Fruit fly (Drosophila melanogaster) whole organism, embryonic: ENCODE data around the gene Alh.

ENCODE experiments used
- Antp ChIP-seq: fragments of 200-800 bp; sonication (Bioruptor generic); optimal IDR thresholded peaks from 3 replicates; lab custom pipeline; 2016; ENCODE audit warnings: missing biosample characterization, missing genetic modification characterization
- B-H1 ChIP-seq: fragments of 200-800 bp; sonication (Bioruptor generic); IDR thresholded peaks from 3 replicates; pipeline ENCODE4 v1.3.6; 2022; ENCODE audit warnings: missing biosample characterization, missing genetic modification characterization
- Bgb ChIP-seq: fragments of 200-800 bp; sonication (Bioruptor generic); IDR thresholded peaks from 2 replicates; pipeline ENCODE4 v1.3.6; 2022; ENCODE audit warnings: missing biosample characterization, missing genetic modification characterization; ENCODE audit not compliant: partially characterized antibody
- CG10321 ChIP-seq: fragments of 200-800 bp; sonication (Bioruptor generic); IDR thresholded peaks from 2 replicates; pipeline ENCODE4 v1.3.6; 2022; ENCODE audit warnings: missing biosample characterization, missing genetic modification characterization
- CG10431 ChIP-seq: fragments of 200-800 bp; sonication (Bioruptor generic); optimal IDR thresholded peaks from 3 replicates; lab custom pipeline; 2018; ENCODE audit warnings: missing biosample characterization, mild to moderate bottlenecking, missing genetic modification characterization
- CG11504 ChIP-seq: fragments of 200-800 bp; sonication (Bioruptor generic); optimal IDR thresholded peaks from 3 replicates; lab custom pipeline; 2019; ENCODE audit warnings: missing biosample characterization, mild to moderate bottlenecking, missing genetic modification characterization, moderate library complexity
- CG12155 ChIP-seq: fragments of 200-800 bp; sonication (Bioruptor generic); optimal IDR thresholded peaks from 3 replicates; lab custom pipeline; 2016; ENCODE audit warnings: missing biosample characterization, missing genetic modification characterization
- CG15269 ChIP-seq: fragments of 200-800 bp; sonication (Bioruptor generic); optimal IDR thresholded peaks from 2 replicates; lab custom pipeline; 2018; ENCODE audit warnings: missing biosample characterization, mild to moderate bottlenecking, missing genetic modification characterization, moderate library complexity
- CG1603 ChIP-seq: fragments of 200-800 bp; sonication (Bioruptor generic); optimal IDR thresholded peaks from 2 replicates; lab custom pipeline; 2019; ENCODE audit warnings: missing biosample characterization, mild to moderate bottlenecking, missing genetic modification characterization, moderate library complexity
- CG17802 ChIP-seq: fragments of 200-800 bp; sonication (Bioruptor generic); optimal IDR thresholded peaks from 2 replicates; lab custom pipeline; 2018; ENCODE audit warnings: missing biosample characterization, mild to moderate bottlenecking, missing genetic modification characterization, moderate library complexity
- CG2889 ChIP-seq: fragments of 200-800 bp; sonication (Bioruptor generic); IDR thresholded peaks from 3 replicates; pipeline ENCODE4 v1.3.6; 2022; ENCODE audit warnings: missing biosample characterization, missing genetic modification characterization
- CG31224 ChIP-seq: fragments of 200-800 bp; sonication (Bioruptor generic); IDR thresholded peaks from 2 replicates; pipeline ENCODE4 v1.3.6; 2022; ENCODE audit warnings: missing biosample characterization, missing genetic modification characterization
- CG3726 ChIP-seq: fragments of 200-800 bp; sonication (Bioruptor generic); IDR thresholded peaks from 3 replicates; pipeline ENCODE4, ENCODE4 v1.3.6; 2022; ENCODE audit warnings: missing biosample characterization, missing genetic modification characterization
- CG6254 ChIP-seq: fragments of 200-800 bp; sonication (Bioruptor generic); optimal IDR thresholded peaks from 3 replicates; lab custom pipeline; 2017; ENCODE audit warnings: mild to moderate bottlenecking, missing biosample characterization, missing genetic modification reagents, missing genetic modification characterization
- CG6813 ChIP-seq: fragments of 200-800 bp; sonication (Bioruptor generic); optimal IDR thresholded peaks from 2 replicates; lab custom pipeline; 2017; ENCODE audit warnings: missing biosample characterization, missing genetic modification characterization, mild to moderate bottlenecking, moderate library complexity, missing genetic modification reagents
- CG7556 ChIP-seq: fragments of 200-800 bp; sonication (Bioruptor generic); optimal IDR thresholded peaks from 2 replicates; lab custom pipeline; 2017; ENCODE audit warnings: missing biosample characterization, mild to moderate bottlenecking, missing genetic modification characterization
- CG8765 ChIP-seq: fragments of 200-800 bp; sonication (Bioruptor generic); IDR thresholded peaks from 2 replicates; pipeline ENCODE4 v1.3.6; 2022; ENCODE audit warnings: missing biosample characterization, missing genetic modification characterization
- CG8944 ChIP-seq: fragments of 200-800 bp; sonication (Bioruptor generic); optimal IDR thresholded peaks from 3 replicates; lab custom pipeline; 2016; ENCODE audit warnings: missing biosample characterization, missing genetic modification characterization
- Chrac-16 ChIP-seq: fragments of 200-800 bp; sonication (Bioruptor generic); optimal IDR thresholded peaks from 3 replicates; lab custom pipeline; 2016; ENCODE audit warnings: missing biosample characterization, missing genetic modification characterization
- Doc3 ChIP-seq: fragments of 200-800 bp; sonication (Bioruptor generic); IDR thresholded peaks from 3 replicates; pipeline ENCODE4 v1.3.6; 2022; ENCODE audit warnings: missing biosample characterization, missing genetic modification characterization; ENCODE audit not compliant: partially characterized antibody
- Elba2 ChIP-seq: fragments of 200-800 bp; sonication (Bioruptor generic); optimal IDR thresholded peaks from 3 replicates; lab custom pipeline; 2016; ENCODE audit warnings: missing biosample characterization, missing genetic modification characterization
- Ets65A ChIP-seq: fragments of 200-800 bp; sonication (Bioruptor generic); peaks from one replicate; lab custom pipeline; 2016; ENCODE audit warnings: missing biosample characterization, missing genetic modification characterization
- H15 ChIP-seq: fragments of 200-800 bp; sonication (Bioruptor generic); IDR thresholded peaks from 3 replicates; pipeline ENCODE4 v1.3.6; 2022; ENCODE audit warnings: missing biosample characterization, missing genetic modification characterization
- HLH54F ChIP-seq: fragments of 200-800 bp; sonication (Bioruptor generic); optimal IDR thresholded peaks from 3 replicates; lab custom pipeline; 2016; ENCODE audit warnings: missing biosample characterization, missing genetic modification characterization
- Hmx ChIP-seq: fragments of 200-800 bp; sonication (Bioruptor generic); optimal IDR thresholded peaks from 2 replicates; lab custom pipeline; 2016; ENCODE audit warnings: missing biosample characterization, missing genetic modification characterization
- Jarid2 ChIP-seq: fragments of 200-800 bp; sonication (Bioruptor generic); optimal IDR thresholded peaks from 3 replicates; lab custom pipeline; 2017; ENCODE audit warnings: mild to moderate bottlenecking, missing biosample characterization, missing genetic modification reagents, missing genetic modification characterization
- MESR4 ChIP-seq: fragments of 200-800 bp; sonication (Bioruptor generic); optimal IDR thresholded peaks from 2 replicates; lab custom pipeline; 2018; ENCODE audit warnings: missing biosample characterization, mild to moderate bottlenecking, missing genetic modification characterization, moderate library complexity
- MTF-1 ChIP-seq: fragments of 200-800 bp; sonication (Bioruptor generic); optimal IDR thresholded peaks from 2 replicates; lab custom pipeline; 2018; ENCODE audit warnings: missing biosample characterization, mild to moderate bottlenecking, missing genetic modification characterization, borderline replicate concordance
- Nf-YA ChIP-seq: fragments of 200-800 bp; sonication (Bioruptor generic); IDR thresholded peaks from 2 replicates; pipeline ENCODE4 v1.3.6; 2022; ENCODE audit warnings: missing biosample characterization, missing genetic modification characterization
- PHDP ChIP-seq: fragments of 200-800 bp; sonication (Bioruptor generic); optimal IDR thresholded peaks from 3 replicates; lab custom pipeline; 2018; ENCODE audit warnings: missing biosample characterization, mild to moderate bottlenecking, missing genetic modification characterization, moderate library complexity
- Sox100B ChIP-seq: fragments of 200-800 bp; sonication (Bioruptor generic); optimal IDR thresholded peaks from 3 replicates; lab custom pipeline; 2018; ENCODE audit warnings: missing biosample characterization, mild to moderate bottlenecking, missing genetic modification characterization
- Sox102F ChIP-seq: fragments of 200-800 bp; sonication (Bioruptor generic); optimal IDR thresholded peaks from 2 replicates; lab custom pipeline; 2018; ENCODE audit warnings: missing biosample characterization, mild to moderate bottlenecking, missing genetic modification characterization, moderate library complexity
- abd-A ChIP-seq: fragments of 200-800 bp; sonication (Bioruptor generic); optimal IDR thresholded peaks from 3 replicates; lab custom pipeline; 2019; ENCODE audit warnings: missing biosample characterization, mild to moderate bottlenecking, missing genetic modification characterization, moderate library complexity
- amos ChIP-seq: fragments of 200-800 bp; sonication (Bioruptor generic); IDR thresholded peaks from 2 replicates; pipeline ENCODE4 v1.3.6; 2022; ENCODE audit warnings: missing biosample characterization, missing genetic modification characterization; ENCODE audit not compliant: partially characterized antibody
- bcd ChIP-seq: fragments of 200-800 bp; sonication (Bioruptor generic); optimal IDR thresholded peaks from 2 replicates; lab custom pipeline; 2017; ENCODE audit warnings: missing biosample characterization, mild to moderate bottlenecking, missing genetic modification characterization
- chm ChIP-seq: fragments of 200-800 bp; sonication (Bioruptor generic); IDR thresholded peaks from 2 replicates; pipeline ENCODE4 v1.3.6; 2022; ENCODE audit warnings: missing biosample characterization, missing genetic modification characterization
- ci ChIP-seq: fragments of 200-800 bp; sonication (Bioruptor generic); IDR thresholded peaks from 3 replicates; pipeline ENCODE4 v1.3.6; 2022; ENCODE audit warnings: missing biosample characterization, missing genetic modification characterization
- crp ChIP-seq, 2 experiments: fragments of 200-800 bp; sonication (Bioruptor generic); optimal IDR thresholded peaks; 2 replicates in 1 of 2; 3 replicates in 1 of 2; lab custom pipeline; 2017; ENCODE audit warnings: missing biosample characterization in 2 of 2, missing genetic modification characterization in 2 of 2, mild to moderate bottlenecking in 1 of 2, moderate library complexity in 1 of 2
- dmrt99B ChIP-seq: fragments of 200-800 bp; sonication (Bioruptor generic); optimal IDR thresholded peaks from 2 replicates; lab custom pipeline; 2018; ENCODE audit warnings: missing biosample characterization, mild to moderate bottlenecking, missing genetic modification characterization, moderate library complexity
- esg ChIP-seq: fragments of 200-800 bp; sonication (Bioruptor generic); conservative IDR thresholded peaks from 2 replicates; pipeline ENCODE4 v1.3.6; 2022; ENCODE audit warnings: missing biosample characterization, missing genetic modification characterization
- hb ChIP-seq: fragments of 200-800 bp; sonication (Bioruptor generic); IDR thresholded peaks from 3 replicates; pipeline ENCODE4 v1.3.6; 2022; ENCODE audit warnings: missing biosample characterization, missing genetic modification characterization; ENCODE audit not compliant: partially characterized antibody
- ind ChIP-seq: fragments of 200-800 bp; sonication (Bioruptor generic); optimal IDR thresholded peaks from 3 replicates; lab custom pipeline; 2016; ENCODE audit warnings: missing biosample characterization, missing genetic modification characterization
- kah ChIP-seq: fragments of 200-800 bp; sonication (Bioruptor generic); optimal IDR thresholded peaks from 2 replicates; lab custom pipeline; 2018; ENCODE audit warnings: missing biosample characterization, mild to moderate bottlenecking, missing genetic modification characterization
- odd ChIP-seq: fragments of 200-800 bp; sonication (Bioruptor generic); optimal IDR thresholded peaks from 2 replicates; lab custom pipeline; 2017; ENCODE audit warnings: missing biosample characterization, mild to moderate bottlenecking, missing genetic modification characterization
- sisA ChIP-seq: fragments of 200-800 bp; sonication (Bioruptor generic); IDR thresholded peaks from 2 replicates; pipeline ENCODE4 v1.3.6; 2022; ENCODE audit warnings: missing biosample characterization, missing genetic modification characterization
- stc ChIP-seq: fragments of 200-800 bp; sonication (Bioruptor generic); IDR thresholded peaks from 2 replicates; pipeline ENCODE4 v1.3.6; 2022; ENCODE audit warnings: missing biosample characterization, missing genetic modification characterization
- zfh1 ChIP-seq: fragments of 200-800 bp; sonication (Bioruptor generic); IDR thresholded peaks from 3 replicates; pipeline ENCODE4 v1.3.6; 2022; ENCODE audit warnings: missing biosample characterization, missing genetic modification characterization
- zfh2 ChIP-seq: fragments of 200-800 bp; sonication (Bioruptor generic); optimal IDR thresholded peaks from 2 replicates; lab custom pipeline; 2016; ENCODE audit warnings: missing biosample characterization, missing genetic modification characterization

Gene Alh

dm6 chr3R:7162356-7163289, 38.6 kb upstream of the Alh start, which contains the start of gene sas (continued):
- TF ChIP-seq CG11504, result no peak
- no peak for TF ChIP-seq CG2889 (GFP tag; lab: Robert Waterston, UW)
- TF ChIP-seq Bgb (GFP tag; lab: Robert Waterston, UW), result peak; percentile 32; the same call in 1 of the 2 replicates
- no peak for TF ChIP-seq Ets65A
- no peak for TF ChIP-seq PHDP
- no peak for TF ChIP-seq hb (GFP tag; lab: Robert Waterston, UW)
- no peak for TF ChIP-seq CG10431 (GFP tag; lab: Kevin White, UChicago)
- no peak for TF ChIP-seq Antp (GFP tag; lab: Kevin White, UChicago)
- TF ChIP-seq CG8944, result no peak
- TF ChIP-seq Chrac-16, result no peak
- no peak for TF ChIP-seq Hmx (GFP tag; lab: Kevin White, UChicago)
- no peak for TF ChIP-seq CG17802 (tag; lab: Kevin White, UChicago)
- no peak for TF ChIP-seq zfh1 (GFP tag; lab: Robert Waterston, UW)
- no peak for TF ChIP-seq bcd (GFP tag; lab: Kevin White, UChicago)
- TF ChIP-seq Elba2, result peak; percentile 76
- TF ChIP-seq CG6254 (GFP tag; lab: Kevin White, UChicago), result no peak
- TF ChIP-seq zfh2 (GFP tag; lab: Kevin White, UChicago), result no peak
- TF ChIP-seq amos (GFP tag; lab: Robert Waterston, UW), result peak; percentile 28; the same call in 1 of the 2 replicates
- no peak for TF ChIP-seq CG15269 (tag; lab: Kevin White, UChicago)
- TF ChIP-seq kah, result no peak
- no peak for TF ChIP-seq B-H1
- TF ChIP-seq abd-A (tag; lab: Kevin White, UChicago), result peak; percentile 37
- TF ChIP-seq HLH54F (GFP tag; lab: Kevin White, UChicago), result no peak
- no peak for TF ChIP-seq sisA (GFP tag; lab: Robert Waterston, UW)
- TF ChIP-seq CG12155 (GFP tag; lab: Kevin White, UChicago), result no peak
- no peak for TF ChIP-seq odd (GFP tag; lab: Kevin White, UChicago)
- TF ChIP-seq CG7556 (GFP tag; lab: Kevin White, UChicago), result no peak
- TF ChIP-seq Jarid2 (GFP tag; lab: Kevin White, UChicago), result peak; percentile 92
- peak in 1 of 2 experiments; percentile 27 for TF ChIP-seq crp (GFP tag; optimal IDR thresholded peaks at IDR 0.05; lab: Kevin White, UChicago)
- TF ChIP-seq H15, result no peak
- no peak for TF ChIP-seq esg (GFP tag; lab: Robert Waterston, UW)
- TF ChIP-seq chm (GFP tag; lab: Robert Waterston, UW), result peak; percentile 47
- no peak for TF ChIP-seq Doc3 (GFP tag; lab: Robert Waterston, UW)
- no peak for TF ChIP-seq CG3726 (GFP tag; lab: Robert Waterston, UW)
- no peak for TF ChIP-seq CG1603 (tag; lab: Kevin White, UChicago)
- TF ChIP-seq ci (GFP tag; lab: Robert Waterston, UW), result peak; percentile 45; the same call in 1 of the 3 replicates
- TF ChIP-seq CG31224 (GFP tag; lab: Robert Waterston, UW), result no peak
- TF ChIP-seq CG10321 (GFP tag; lab: Robert Waterston, UW), result no peak
- TF ChIP-seq dmrt99B, result no peak
- no peak for TF ChIP-seq ind (GFP tag; lab: Kevin White, UChicago)
- no peak for TF ChIP-seq CG8765 (GFP tag; lab: Robert Waterston, UW)
- TF ChIP-seq MTF-1 (GFP tag; lab: Kevin White, UChicago), result no peak
- peak; percentile 3 for TF ChIP-seq MESR4 (GFP tag; lab: Kevin White, UChicago)
- TF ChIP-seq Sox100B (GFP tag; lab: Kevin White, UChicago), result no peak
- no peak for TF ChIP-seq CG6813 (GFP tag; lab: Kevin White, UChicago)
- TF ChIP-seq stc, result peak; percentile 13; the same call in 1 of the 2 replicates
- TF ChIP-seq Nf-YA, result no peak
- no peak for TF ChIP-seq Sox102F (GFP tag; lab: Kevin White, UChicago)
